Worm (Caenorhabditis elegans) whole organism, midembryonic: ENCODE results near the gene C24H11.2.

Source experiments
- cog-1 ChIP-seq: sonication (generic microtip); optimal IDR thresholded peaks from 2 replicates; lab custom pipeline; 2016; ENCODE audit warnings: missing genetic modification characterization, missing compliant biosample characterization
- flt-1 ChIP-seq: fragments of 200-800 bp; sonication (Bioruptor generic); IDR thresholded peaks from 2 replicates; pipeline ENCODE4 v1.3.6; 2022; ENCODE audit warnings: missing genetic modification characterization, missing compliant biosample characterization
- med-1 ChIP-seq: sonication (generic microtip); optimal IDR thresholded peaks from 2 replicates; lab custom pipeline; 2017; ENCODE audit warnings: missing genetic modification characterization, mild to moderate bottlenecking, missing compliant biosample characterization, antibody characterized with exemption, missing genetic modification reagents; ENCODE audit not compliant: insufficient read depth

ce11 chrIII:11816523-11817003, 24.4 kb upstream of the C24H11.2 start, which contains the start of gene C18D11.1:
- TF ChIP-seq med-1 (GFP tag; lab: Kevin White, UChicago), result no peak
- TF ChIP-seq flt-1 (GFP tag; lab: Robert Waterston, UW), result no peak
- TF ChIP-seq cog-1 (tag; lab: Kevin White, UChicago), result no peak
